Fruit fly (Drosophila melanogaster) whole organism, embryonic: ENCODE results near the gene Obp93a.
A peak's percentile ranks its signal among the peaks of the same experiment; 100 is the strongest.

Experiments
- CG10209 ChIP-seq: fragments of 200-800 bp; sonication (Bioruptor generic); optimal IDR thresholded peaks from 3 replicates; lab custom pipeline; 2017; ENCODE audit warnings: missing biosample characterization, mild to moderate bottlenecking, missing genetic modification characterization, missing genetic modification reagents
- CG10267 ChIP-seq: fragments of 200-800 bp; sonication (Bioruptor generic); optimal IDR thresholded peaks from 2 replicates; lab custom pipeline; 2018; ENCODE audit warnings: missing biosample characterization, mild to moderate bottlenecking, missing genetic modification characterization, moderate library complexity
- CG10959 ChIP-seq: fragments of 200-800 bp; sonication (Bioruptor generic); IDR thresholded peaks from 2 replicates; pipeline ENCODE4 v1.3.6; 2022; ENCODE audit warnings: missing biosample characterization, missing genetic modification characterization
- CG12659 ChIP-seq: fragments of 200-800 bp; sonication (Bioruptor generic); optimal IDR thresholded peaks from 3 replicates; lab custom pipeline; 2017; ENCODE audit warnings: mild to moderate bottlenecking, missing biosample characterization, missing genetic modification reagents, missing genetic modification characterization
- CG13424 ChIP-seq: fragments of 200-800 bp; sonication (Bioruptor generic); optimal IDR thresholded peaks from 2 replicates; lab custom pipeline; 2019; ENCODE audit warnings: missing biosample characterization, mild to moderate bottlenecking, missing genetic modification characterization, moderate library complexity
- CG13775 ChIP-seq: fragments of 200-800 bp; sonication (Bioruptor generic); optimal IDR thresholded peaks from 3 replicates; lab custom pipeline; 2017; ENCODE audit warnings: missing biosample characterization, mild to moderate bottlenecking, missing genetic modification characterization
- CG14860 ChIP-seq: fragments of 200-800 bp; sonication (Bioruptor generic); IDR thresholded peaks from 3 replicates; pipeline ENCODE4 v1.3.6; 2022; ENCODE audit warnings: missing biosample characterization, missing genetic modification characterization; ENCODE audit not compliant: partially characterized antibody
- CG14965 ChIP-seq: fragments of 200-800 bp; sonication (Bioruptor generic); optimal IDR thresholded peaks from 2 replicates; lab custom pipeline; 2016; ENCODE audit warnings: missing biosample characterization, missing genetic modification characterization, borderline replicate concordance
- CG15514 ChIP-seq: fragments of 200-800 bp; sonication (Bioruptor generic); optimal IDR thresholded peaks from 3 replicates; lab custom pipeline; 2017; ENCODE audit warnings: missing biosample characterization, missing genetic modification characterization, mild to moderate bottlenecking, moderate library complexity, missing genetic modification reagents
- CG16863 ChIP-seq: fragments of 200-800 bp; sonication (Bioruptor generic); optimal IDR thresholded peaks from 3 replicates; lab custom pipeline; 2016; ENCODE audit warnings: missing biosample characterization, missing genetic modification characterization
- CG18476 ChIP-seq: fragments of 200-800 bp; sonication (Bioruptor generic); optimal IDR thresholded peaks from 2 replicates; lab custom pipeline; 2016; ENCODE audit warnings: missing biosample characterization, mild to moderate bottlenecking, missing genetic modification characterization
- CG18764 ChIP-seq: fragments of 200-800 bp; sonication (Bioruptor generic); optimal IDR thresholded peaks from 3 replicates; lab custom pipeline; 2016; ENCODE audit warnings: missing biosample characterization, missing genetic modification characterization
- CG30431 ChIP-seq: fragments of 200-800 bp; sonication (Bioruptor generic); optimal IDR thresholded peaks from 2 replicates; lab custom pipeline; 2017; ENCODE audit warnings: missing biosample characterization, missing genetic modification characterization
- CG3163 ChIP-seq: fragments of 200-800 bp; sonication (Bioruptor generic); optimal IDR thresholded peaks from 3 replicates; lab custom pipeline; 2016; ENCODE audit warnings: missing biosample characterization, missing genetic modification characterization
- CG34376 ChIP-seq: fragments of 200-800 bp; sonication (Bioruptor generic); optimal IDR thresholded peaks from 2 replicates; lab custom pipeline; 2018; ENCODE audit warnings: missing biosample characterization, mild to moderate bottlenecking, missing genetic modification characterization
- CG4617 ChIP-seq: fragments of 200-800 bp; sonication (Bioruptor generic); optimal IDR thresholded peaks from 3 replicates; lab custom pipeline; 2016; ENCODE audit warnings: missing biosample characterization, missing genetic modification characterization, borderline replicate concordance
- CG6272 ChIP-seq: fragments of 200-800 bp; sonication (Bioruptor generic); IDR thresholded peaks from 2 replicates; pipeline ENCODE4 v1.3.6; 2022; ENCODE audit warnings: missing biosample characterization, missing genetic modification characterization
- CG6765 ChIP-seq: fragments of 200-800 bp; sonication (Bioruptor generic); optimal IDR thresholded peaks from 3 replicates; lab custom pipeline; 2017; ENCODE audit warnings: missing biosample characterization, mild to moderate bottlenecking, missing genetic modification characterization
- CG7786 ChIP-seq: fragments of 200-800 bp; sonication (Bioruptor generic); optimal IDR thresholded peaks from 2 replicates; lab custom pipeline; 2016; ENCODE audit warnings: missing biosample characterization, missing genetic modification characterization
- Camta ChIP-seq: fragments of 200-800 bp; sonication (Bioruptor generic); optimal IDR thresholded peaks from 2 replicates; lab custom pipeline; 2016; ENCODE audit warnings: missing biosample characterization, missing genetic modification characterization
- CkIIα-i1 ChIP-seq: fragments of 200-800 bp; sonication (Bioruptor generic); IDR thresholded peaks from 2 replicates; pipeline ENCODE4 v1.3.6; 2022; ENCODE audit warnings: missing biosample characterization, missing genetic modification characterization
- ERR ChIP-seq: fragments of 200-800 bp; sonication (Bioruptor generic); optimal IDR thresholded peaks from 2 replicates; lab custom pipeline; 2016; ENCODE audit warnings: missing biosample characterization, missing genetic modification characterization
- Hr3 ChIP-seq: fragments of 200-800 bp; sonication (Bioruptor generic); optimal IDR thresholded peaks from 3 replicates; lab custom pipeline; 2016; ENCODE audit warnings: missing biosample characterization, missing genetic modification characterization
- Hr51 ChIP-seq, 2 experiments: fragments of 200-800 bp; sonication (Bioruptor generic); optimal IDR thresholded peaks; 2 replicates in 1 of 2; 3 replicates in 1 of 2; lab custom pipeline; 2016 to 2018; ENCODE audit warnings: missing biosample characterization in 2 of 2, missing genetic modification characterization in 2 of 2, mild to moderate bottlenecking in 1 of 2, moderate library complexity in 1 of 2
- Jarid2 ChIP-seq: fragments of 200-800 bp; sonication (Bioruptor generic); optimal IDR thresholded peaks from 3 replicates; lab custom pipeline; 2017; ENCODE audit warnings: mild to moderate bottlenecking, missing biosample characterization, missing genetic modification reagents, missing genetic modification characterization
- NC2α ChIP-seq: fragments of 200-800 bp; sonication (Bioruptor generic); optimal IDR thresholded peaks from 2 replicates; lab custom pipeline; 2016; ENCODE audit warnings: missing biosample characterization, missing genetic modification characterization
- Nf-YA ChIP-seq: fragments of 200-800 bp; sonication (Bioruptor generic); IDR thresholded peaks from 2 replicates; pipeline ENCODE4 v1.3.6; 2022; ENCODE audit warnings: missing biosample characterization, missing genetic modification characterization
- PHDP ChIP-seq: fragments of 200-800 bp; sonication (Bioruptor generic); optimal IDR thresholded peaks from 3 replicates; lab custom pipeline; 2018; ENCODE audit warnings: missing biosample characterization, mild to moderate bottlenecking, missing genetic modification characterization, moderate library complexity
- amos ChIP-seq: fragments of 200-800 bp; sonication (Bioruptor generic); IDR thresholded peaks from 2 replicates; pipeline ENCODE4 v1.3.6; 2022; ENCODE audit warnings: missing biosample characterization, missing genetic modification characterization; ENCODE audit not compliant: partially characterized antibody
- ap ChIP-seq: fragments of 200-800 bp; sonication (Bioruptor generic); IDR thresholded peaks from 2 replicates; pipeline ENCODE4 v1.3.6; 2022; ENCODE audit warnings: missing biosample characterization, missing genetic modification characterization
- croc ChIP-seq: fragments of 200-800 bp; sonication (Bioruptor generic); conservative IDR thresholded peaks from 3 replicates; pipeline ENCODE4 v1.3.6; 2022; ENCODE audit warnings: missing biosample characterization, missing genetic modification characterization
- danr ChIP-seq: fragments of 200-800 bp; sonication (Bioruptor generic); IDR thresholded peaks from 2 replicates; pipeline ENCODE4 v1.3.6; 2022; ENCODE audit warnings: missing biosample characterization, missing genetic modification characterization
- dimm ChIP-seq: fragments of 200-800 bp; sonication (Bioruptor generic); IDR thresholded peaks from 2 replicates; pipeline ENCODE4 v1.3.6; 2022; ENCODE audit warnings: missing biosample characterization, missing genetic modification characterization
- ems ChIP-seq: fragments of 200-800 bp; sonication (Bioruptor generic); optimal IDR thresholded peaks from 3 replicates; lab custom pipeline; 2016; ENCODE audit warnings: missing biosample characterization, missing genetic modification characterization
- h ChIP-seq: fragments of >200 bp; optimal IDR thresholded peaks from 2 replicates; lab custom pipeline; 2017
- maf-S ChIP-seq: fragments of 200-800 bp; sonication (Bioruptor generic); optimal IDR thresholded peaks from 2 replicates; lab custom pipeline; 2016; ENCODE audit warnings: missing biosample characterization, missing genetic modification characterization
- mld ChIP-seq: fragments of 200-800 bp; sonication (Bioruptor generic); IDR thresholded peaks from 3 replicates; pipeline ENCODE4 v1.3.6; 2022; ENCODE audit warnings: missing biosample characterization, missing genetic modification characterization; ENCODE audit not compliant: partially characterized antibody
- pan ChIP-seq, 4 experiments: fragments of >200 bp in 3 of 4; fragments of 200-800 bp in 1 of 4; sonication (Bioruptor generic) in 1 of 4; optimal IDR thresholded peaks in 3 of 4; IDR thresholded peaks in 1 of 4; 2 replicates each; pipeline versions ENCODE4 v1.3.6 to Lab custom; 2017 to 2022; ENCODE audit warnings: missing biosample characterization in 2 of 4, missing genetic modification characterization in 2 of 4, mixed read lengths in 1 of 4
- pita ChIP-seq: fragments of 200-800 bp; sonication (Bioruptor generic); optimal IDR thresholded peaks from 2 replicates; lab custom pipeline; 2017; ENCODE audit warnings: missing biosample characterization, mild to moderate bottlenecking, missing genetic modification characterization
- sc ChIP-seq, 3 experiments: fragments of >200 bp in 2 of 3; fragments of 200-800 bp in 1 of 3; sonication (Bioruptor generic) in 1 of 3; optimal IDR thresholded peaks; 2 replicates in 2 of 3; 3 replicates in 1 of 3; lab custom pipeline; 2017; ENCODE audit warnings: mild to moderate bottlenecking in 1 of 3, missing biosample characterization in 1 of 3, missing genetic modification characterization in 1 of 3, missing genetic modification reagents in 1 of 3
- sisA ChIP-seq: fragments of 200-800 bp; sonication (Bioruptor generic); IDR thresholded peaks from 2 replicates; pipeline ENCODE4 v1.3.6; 2022; ENCODE audit warnings: missing biosample characterization, missing genetic modification characterization
- ssp ChIP-seq: fragments of 200-800 bp; sonication (Bioruptor generic); IDR thresholded peaks from 2 replicates; pipeline ENCODE4 v1.3.6; 2022; ENCODE audit warnings: missing biosample characterization, missing genetic modification characterization
- tio ChIP-seq: fragments of 200-800 bp; sonication (Bioruptor generic); optimal IDR thresholded peaks from 2 replicates; lab custom pipeline; 2017; ENCODE audit warnings: missing biosample characterization, missing genetic modification characterization, inconsistent platforms
- trem ChIP-seq: fragments of 200-800 bp; optimal IDR thresholded peaks from 3 replicates; lab custom pipeline; 2019; ENCODE audit warnings: missing biosample characterization, mild to moderate bottlenecking, missing genetic modification characterization, moderate library complexity
- vfl ChIP-seq: fragments of 200-800 bp; sonication (Bioruptor generic); optimal IDR thresholded peaks from 2 replicates; lab custom pipeline; 2016; ENCODE audit warnings: missing biosample characterization, missing genetic modification characterization
- wek ChIP-seq: fragments of 200-800 bp; sonication (Bioruptor generic); optimal IDR thresholded peaks from 3 replicates; lab custom pipeline; 2018; ENCODE audit warnings: missing biosample characterization, mild to moderate bottlenecking, missing genetic modification characterization, moderate library complexity

The Obp93a gene

dm6 chr3R:21155931-21156488 is 26.5 kb upstream of the Obp93a start (continued):
- TF ChIP-seq Camta (GFP tag; lab: Kevin White, UChicago) (no peak), CG10267 (tag; lab: Kevin White, UChicago) (peak; percentile 49), Hr3 (GFP tag; lab: Kevin White, UChicago) (no peak), CG14860 (no peak), dimm (GFP tag; lab: Robert Waterston, UW) (no peak), CG4617 (GFP tag; lab: Kevin White, UChicago) (peak; percentile 48), ap (GFP tag; lab: Robert Waterston, UW) (no peak), CG10959 (GFP tag; lab: Robert Waterston, UW) (no peak), CG16863 (no peak), wek (GFP tag; lab: Kevin White, UChicago) (no peak), Jarid2 (GFP tag; lab: Kevin White, UChicago) (peak; percentile 67), CG6272 (no peak), amos (GFP tag; lab: Robert Waterston, UW) (no peak; the same call in 1 of the 2 replicates), croc (GFP tag; lab: Robert Waterston, UW) (no peak), ERR (GFP tag; lab: Kevin White, UChicago) (no peak), pan (optimal IDR thresholded peaks at IDR 0.05; lab: Kevin White, UChicago) (no peak), pan (GFP tag; optimal IDR thresholded peaks at IDR 0.05 in 1 of 2, IDR thresholded peaks at IDR 0.05 in 1 of 2) (no peak), ems (GFP tag; lab: Kevin White, UChicago) (no peak), CG18764 (no peak), Hr51 (GFP tag; optimal IDR thresholded peaks at IDR 0.05; lab: Kevin White, UChicago) (peak in 1 of 2 experiments; percentile 12), Nf-YA (GFP tag; lab: Robert Waterston, UW) (no peak), trem (tag; lab: Kevin White, UChicago) (peak; percentile 19), maf-S (no peak), CG12659 (GFP tag; lab: Kevin White, UChicago) (peak; percentile 53), mld (GFP tag; lab: Robert Waterston, UW) (no peak), ssp (no peak), tio (no peak), CG18476 (GFP tag; lab: Kevin White, UChicago) (no peak), sc (optimal IDR thresholded peaks at IDR 0.05; lab: Kevin White, UChicago) (no peak), sc (GFP tag; optimal IDR thresholded peaks at IDR 0.05; lab: Kevin White, UChicago) (no peak), CG14965 (GFP tag; lab: Kevin White, UChicago) (no peak), danr (GFP tag; lab: Robert Waterston, UW) (no peak), CG15514 (GFP tag; lab: Kevin White, UChicago) (peak; percentile 40), CG10209 (GFP tag; lab: Kevin White, UChicago) (no peak), PHDP (tag; lab: Kevin White, UChicago) (no peak), CG6765 (GFP tag; lab: Kevin White, UChicago) (no peak), sisA (GFP tag; lab: Robert Waterston, UW) (no peak), CG13424 (no peak), NC2α (GFP tag; lab: Kevin White, UChicago) (no peak), CkIIα-i1 (GFP tag; lab: Robert Waterston, UW) (no peak), CG13775 (GFP tag; lab: Kevin White, UChicago) (no peak), CG34376 (GFP tag; lab: Kevin White, UChicago) (no peak), vfl (GFP tag; lab: Kevin White, UChicago) (no peak), CG30431 (GFP tag; lab: Kevin White, UChicago) (no peak), pita (peak; percentile 47), CG3163 (GFP tag; lab: Kevin White, UChicago) (peak; percentile 17), h (lab: Kevin White, UChicago) (no peak), CG7786 (no peak)
- TF ChIP-seq, all 482 proteins: peak for 95
